Fruit fly (Drosophila melanogaster) whole organism, prepupa: Measurements from ENCODE around the gene CG34325.

Experiments
- CG11762 ChIP-seq: fragments of 200-800 bp; sonication (Bioruptor generic); optimal IDR thresholded peaks from 3 replicates; lab custom pipeline; 2016; ENCODE audit warnings: missing biosample characterization, missing genetic modification characterization; ENCODE audit not compliant: insufficient read depth
- CG15336 ChIP-seq: fragments of 200-800 bp; sonication (Bioruptor generic); IDR thresholded peaks from 2 replicates; pipeline ENCODE4 v1.3.6; 2022; ENCODE audit warnings: missing biosample characterization, missing genetic modification characterization
- CG1621 ChIP-seq: fragments of 200-800 bp; sonication (Bioruptor generic); optimal IDR thresholded peaks from 3 replicates; lab custom pipeline; 2018; ENCODE audit warnings: missing biosample characterization, mild to moderate bottlenecking, missing genetic modification characterization
- CG16779 ChIP-seq: fragments of 200-800 bp; sonication (Bioruptor generic); optimal IDR thresholded peaks from 3 replicates; lab custom pipeline; 2017; ENCODE audit warnings: missing biosample characterization, mild to moderate bottlenecking, missing genetic modification characterization
- CG3032 ChIP-seq: fragments of 200-800 bp; optimal IDR thresholded peaks from 2 replicates; lab custom pipeline; 2019; ENCODE audit warnings: missing biosample characterization, mild to moderate bottlenecking, missing genetic modification characterization, moderate library complexity
- CG32006 ChIP-seq: fragments of 200-800 bp; sonication (Bioruptor generic); optimal IDR thresholded peaks from 3 replicates; lab custom pipeline; 2017; ENCODE audit warnings: missing biosample characterization, mild to moderate bottlenecking, missing genetic modification characterization
- CG6163 ChIP-seq: fragments of 200-800 bp; sonication (Bioruptor generic); IDR thresholded peaks from 3 replicates; pipeline ENCODE4 v1.3.6; 2022; ENCODE audit warnings: missing biosample characterization, missing genetic modification characterization
- CG6276 ChIP-seq: fragments of 200-800 bp; sonication (Bioruptor generic); optimal IDR thresholded peaks from 2 replicates; lab custom pipeline; 2017; ENCODE audit warnings: missing biosample characterization, mild to moderate bottlenecking, missing genetic modification characterization
- CG6792 ChIP-seq: fragments of 200-800 bp; sonication (Bioruptor generic); optimal IDR thresholded peaks from 3 replicates; lab custom pipeline; 2016; ENCODE audit warnings: missing biosample characterization, missing genetic modification characterization
- CG6808 ChIP-seq: fragments of 200-800 bp; sonication (Bioruptor generic); optimal IDR thresholded peaks from 3 replicates; lab custom pipeline; 2017; ENCODE audit warnings: missing biosample characterization, missing genetic modification characterization, mild to moderate bottlenecking, moderate library complexity, missing genetic modification reagents
- CG6854 ChIP-seq: fragments of 200-800 bp; sonication (Bioruptor generic); optimal IDR thresholded peaks from 2 replicates; lab custom pipeline; 2017; ENCODE audit warnings: missing biosample characterization, mild to moderate bottlenecking, missing genetic modification characterization
- CG8319 ChIP-seq: fragments of 200-800 bp; sonication (Bioruptor generic); optimal IDR thresholded peaks from 3 replicates; lab custom pipeline; 2016; ENCODE audit warnings: missing biosample characterization, missing genetic modification characterization
- Eip75B ChIP-seq: fragments of 200-800 bp; sonication (Bioruptor generic); optimal IDR thresholded peaks from 3 replicates; lab custom pipeline; 2016; ENCODE audit warnings: missing biosample characterization, missing genetic modification characterization
- Eip78C ChIP-seq: fragments of 200-800 bp; sonication (Bioruptor generic); peaks from one replicate; lab custom pipeline; 2016; ENCODE audit warnings: missing biosample characterization, missing genetic modification characterization
- Eip93F ChIP-seq: fragments of 200-800 bp; sonication (Bioruptor generic); optimal IDR thresholded peaks from 2 replicates; lab custom pipeline; 2016; ENCODE audit warnings: missing biosample characterization, mild to moderate bottlenecking, missing genetic modification characterization
- Hr39 ChIP-seq: fragments of 200-800 bp; sonication (Bioruptor generic); optimal IDR thresholded peaks from 2 replicates; lab custom pipeline; 2016; ENCODE audit warnings: missing biosample characterization, missing genetic modification characterization
- Lpt ChIP-seq: fragments of 200-800 bp; sonication (Bioruptor generic); optimal IDR thresholded peaks from 3 replicates; lab custom pipeline; 2016; ENCODE audit warnings: missing biosample characterization, missing genetic modification characterization
- Smox ChIP-seq: fragments of 200-800 bp; sonication (Bioruptor generic); optimal IDR thresholded peaks from 3 replicates; lab custom pipeline; 2016; ENCODE audit warnings: missing biosample characterization, missing genetic modification characterization
- Sox14 ChIP-seq: fragments of 200-800 bp; sonication (Bioruptor generic); optimal IDR thresholded peaks from 3 replicates; lab custom pipeline; 2016; ENCODE audit warnings: missing biosample characterization, missing genetic modification characterization
- Sox15 ChIP-seq: fragments of 200-800 bp; sonication (Bioruptor generic); optimal IDR thresholded peaks from 3 replicates; lab custom pipeline; 2016; ENCODE audit warnings: missing biosample characterization, missing genetic modification characterization
- achi ChIP-seq: fragments of 200-800 bp; sonication (Bioruptor generic); optimal IDR thresholded peaks from 3 replicates; lab custom pipeline; 2016; ENCODE audit warnings: missing biosample characterization, missing genetic modification characterization
- acj6 ChIP-seq: fragments of 200-800 bp; sonication (Bioruptor generic); optimal IDR thresholded peaks from 3 replicates; lab custom pipeline; 2016; ENCODE audit warnings: missing biosample characterization, missing genetic modification characterization
- cyc ChIP-seq: fragments of 200-800 bp; sonication (Bioruptor generic); optimal IDR thresholded peaks from 3 replicates; lab custom pipeline; 2016; ENCODE audit warnings: missing biosample characterization, missing genetic modification characterization
- dsx ChIP-seq: fragments of 200-800 bp; optimal IDR thresholded peaks from 3 replicates; lab custom pipeline; 2019; ENCODE audit warnings: missing biosample characterization, mild to moderate bottlenecking, missing genetic modification characterization, moderate library complexity; ENCODE audit not compliant: poor library complexity, severe bottlenecking
- eg ChIP-seq: fragments of 200-800 bp; sonication (Bioruptor generic); IDR thresholded peaks from 3 replicates; pipeline ENCODE4 v1.3.6; 2022; ENCODE audit warnings: missing biosample characterization, missing genetic modification characterization
- esn ChIP-seq: fragments of 200-800 bp; sonication (Bioruptor generic); optimal IDR thresholded peaks from 2 replicates; lab custom pipeline; 2016; ENCODE audit warnings: missing biosample characterization, mild to moderate bottlenecking, missing genetic modification characterization, moderate library complexity
- fd59A ChIP-seq: fragments of 200-800 bp; sonication (Bioruptor generic); optimal IDR thresholded peaks from 2 replicates; lab custom pipeline; 2017; ENCODE audit warnings: missing biosample characterization, mild to moderate bottlenecking, missing genetic modification characterization, missing genetic modification reagents
- fd85E ChIP-seq: fragments of 200-800 bp; sonication (Bioruptor generic); optimal IDR thresholded peaks from 3 replicates; lab custom pipeline; 2016; ENCODE audit warnings: missing biosample characterization, missing genetic modification characterization
- spab ChIP-seq: fragments of 200-800 bp; sonication (Bioruptor generic); optimal IDR thresholded peaks from 2 replicates; lab custom pipeline; 2017; ENCODE audit warnings: missing biosample characterization, mild to moderate bottlenecking, missing genetic modification characterization, missing genetic modification reagents
- svp ChIP-seq: fragments of 200-800 bp; sonication (Bioruptor generic); peaks from one replicate; lab custom pipeline; 2016; ENCODE audit warnings: missing biosample characterization, missing genetic modification characterization
- vri ChIP-seq: fragments of 200-800 bp; sonication (Bioruptor generic); optimal IDR thresholded peaks from 3 replicates; lab custom pipeline; 2016; ENCODE audit warnings: missing biosample characterization, mild to moderate bottlenecking, missing genetic modification characterization

CG34325 gene

dm6 chrX:16750712-16751578 is 29.7 kb upstream of the CG34325 start (continued):
- TF ChIP-seq CG15336 (peak; percentile 89), achi (GFP tag; lab: Kevin White, UChicago) (peak; percentile 85), CG6276 (GFP tag; lab: Kevin White, UChicago) (peak; percentile 93), Eip75B (peak; percentile 89), acj6 (GFP tag; lab: Kevin White, UChicago) (peak; percentile 85), Smox (peak; percentile 87), Hr39 (peak; percentile 61), CG16779 (tag; lab: Kevin White, UChicago) (peak; percentile 94), CG11762 (GFP tag; lab: Kevin White, UChicago) (peak; percentile 85), spab (GFP tag; lab: Kevin White, UChicago) (peak; percentile 91), esn (GFP tag; lab: Kevin White, UChicago) (peak; percentile 90), Lpt (GFP tag; lab: Kevin White, UChicago) (peak; percentile 91), CG6792 (GFP tag; lab: Kevin White, UChicago) (peak; percentile 84), Sox15 (GFP tag; lab: Kevin White, UChicago) (peak; percentile 61), Eip78C (GFP tag; lab: Kevin White, UChicago) (peak; percentile 97)

DNA sequence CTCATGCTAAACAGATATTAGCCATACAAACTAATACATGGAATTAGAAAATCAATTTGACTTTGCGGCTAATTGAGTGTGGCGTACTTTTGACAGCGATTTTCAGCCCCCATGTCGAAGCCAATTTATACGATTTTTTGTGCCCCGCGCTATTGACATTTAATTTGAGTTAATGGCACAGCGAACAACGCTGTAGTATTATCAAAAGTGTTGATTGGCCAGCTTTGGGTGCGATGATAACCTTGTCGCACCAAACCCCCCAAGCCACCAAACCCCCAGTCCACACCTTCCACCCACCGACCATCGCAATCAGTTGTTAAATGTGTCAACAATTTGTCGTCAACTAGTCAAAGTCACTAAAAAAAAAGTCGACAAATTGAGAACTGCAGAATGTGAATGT is 28.1 kb upstream of the CG34325 start:
- TF ChIP-seq svp (GFP tag; lab: Kevin White, UChicago) (peak; percentile 84), vri (GFP tag; lab: Kevin White, UChicago) (peak; percentile 7), CG6276 (GFP tag; lab: Kevin White, UChicago) (no peak), cyc (GFP tag; lab: Kevin White, UChicago) (no peak)

dm6 chrX:16747467-16747866 is 26.3 kb upstream of the CG34325 start:
- TF ChIP-seq CG32006 (GFP tag; lab: Kevin White, UChicago) (no peak), vri (GFP tag; lab: Kevin White, UChicago) (peak; percentile 85), CG6854 (GFP tag; lab: Kevin White, UChicago) (no peak)
- TF ChIP-seq, all 60 proteins: peak for 1

- TF ChIP-seq svp (GFP tag; lab: Kevin White, UChicago) (no peak), CG3032 (no peak), CG16779 (tag; lab: Kevin White, UChicago) (no peak), CG1621 (tag; lab: Kevin White, UChicago) (no peak), Eip93F (GFP tag; lab: Kevin White, UChicago) (no peak), Sox14 (GFP tag; lab: Kevin White, UChicago) (no peak), acj6 (GFP tag; lab: Kevin White, UChicago) (no peak), fd85E (GFP tag; lab: Kevin White, UChicago) (no peak), Eip75B (no peak), dsx (GFP tag; lab: Kevin White, UChicago) (no peak), CG6276 (GFP tag; lab: Kevin White, UChicago) (no peak), Smox (no peak), CG8319 (GFP tag; lab: Kevin White, UChicago) (no peak), CG6163 (no peak)
- TF ChIP-seq, all 60 proteins: peak for 0
Measured at dm6 chrX:16746824-16747223, 25.6 kb upstream of the CG34325 start.

DNA sequence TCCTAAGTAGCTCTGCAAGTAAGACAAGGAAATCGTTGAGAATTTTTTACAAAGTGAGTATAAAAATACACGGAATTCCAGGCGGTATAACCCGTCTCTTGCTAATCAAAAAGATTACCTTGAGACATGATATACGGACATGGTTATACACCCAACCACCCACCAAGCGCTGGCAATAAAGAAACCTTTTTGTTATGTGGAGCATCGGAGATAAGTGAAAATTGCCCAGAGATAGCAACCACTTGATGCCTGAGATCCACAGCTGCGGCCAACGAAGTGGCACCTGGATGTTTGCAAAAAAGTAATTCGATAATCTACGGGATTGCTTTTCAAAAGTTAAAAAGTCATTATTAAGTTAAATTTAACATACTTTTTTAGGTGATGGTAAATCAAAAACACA is 24.7 kb upstream of the CG34325 start:
- TF ChIP-seq Eip78C (GFP tag; lab: Kevin White, UChicago) (peak; percentile 15), eg (GFP tag; lab: Robert Waterston, UW) (no peak), fd59A (GFP tag; lab: Kevin White, UChicago) (no peak), CG6808 (no peak), CG6792 (GFP tag; lab: Kevin White, UChicago) (no peak), CG1621 (tag; lab: Kevin White, UChicago) (no peak)
